Worm (Caenorhabditis elegans) whole organism, L1 larva: ENCODE results near the gene T23G7.3.

Source experiments
- elt-3 ChIP-seq, 6 experiments: fragments of 150-350 bp in 1 of 6; sonication (generic microtip); optimal IDR thresholded peaks; 2 replicates each; lab custom pipeline; 2017 to 2018; ENCODE audit warnings: missing biosample characterization in 6 of 6, missing genetic modification characterization in 6 of 6, inconsistent platforms in 1 of 6
- mdl-1 ChIP-seq, 2 experiments: fragments of 150-350 bp; optimal IDR thresholded peaks; 2 replicates each; lab custom pipeline; 2014 to 2017; ENCODE audit warnings: missing biosample characterization in 2 of 2, missing genetic modification characterization in 2 of 2, inconsistent platforms in 1 of 2
- swsn-7 ChIP-seq: sonication (generic microtip); optimal IDR thresholded peaks from 2 replicates; lab custom pipeline; 2016; ENCODE audit warnings: missing genetic modification characterization, missing compliant biosample characterization

ce11 chrII:9154339-9154738 lies 13.3 kb downstream of the T23G7.3 start:
- TF ChIP-seq elt-3 (tag; optimal IDR thresholded peaks at IDR 0.05; lab: Kevin White, UChicago), result no peak
- no peak for TF ChIP-seq mdl-1 (tag; optimal IDR thresholded peaks at IDR 0.05; lab: Kevin White, UChicago)
- no peak for TF ChIP-seq swsn-7 (tag; lab: Kevin White, UChicago)
